Fruit fly (Drosophila melanogaster) whole organism, embryonic: ENCODE measurements around the gene Cp190.

Experiments used
- Antp ChIP-seq: fragments of 200-800 bp; sonication (Bioruptor generic); optimal IDR thresholded peaks from 3 replicates; lab custom pipeline; 2016; ENCODE audit warnings: missing biosample characterization, missing genetic modification characterization
- Awh ChIP-seq: fragments of 200-800 bp; sonication (Bioruptor generic); IDR thresholded peaks from 2 replicates; pipeline ENCODE4, ENCODE4 v1.3.6; 2022; ENCODE audit warnings: missing biosample characterization, missing genetic modification characterization
- CG12942 ChIP-seq: fragments of 200-800 bp; sonication (Bioruptor generic); optimal IDR thresholded peaks from 3 replicates; lab custom pipeline; 2016; ENCODE audit warnings: missing biosample characterization, missing genetic modification characterization
- CG13296 ChIP-seq: fragments of 200-800 bp; sonication (Bioruptor generic); optimal IDR thresholded peaks from 3 replicates; lab custom pipeline; 2018; ENCODE audit warnings: missing biosample characterization, mild to moderate bottlenecking, missing genetic modification characterization
- CG13894 ChIP-seq: fragments of 200-800 bp; sonication (Bioruptor generic); optimal IDR thresholded peaks from 3 replicates; lab custom pipeline; 2018; ENCODE audit warnings: missing biosample characterization, mild to moderate bottlenecking, missing genetic modification characterization, moderate library complexity
- CG14860 ChIP-seq: fragments of 200-800 bp; sonication (Bioruptor generic); IDR thresholded peaks from 3 replicates; pipeline ENCODE4 v1.3.6; 2022; ENCODE audit warnings: missing biosample characterization, missing genetic modification characterization; ENCODE audit not compliant: partially characterized antibody
- CG15479 ChIP-seq: fragments of 200-800 bp; sonication (Bioruptor generic); optimal IDR thresholded peaks from 3 replicates; lab custom pipeline; 2019; ENCODE audit warnings: missing biosample characterization, mild to moderate bottlenecking, missing genetic modification characterization, moderate library complexity
- CG16779 ChIP-seq: fragments of 200-800 bp; sonication (Bioruptor generic); IDR thresholded peaks from 2 replicates; pipeline ENCODE4 v1.3.6; 2022; ENCODE audit warnings: missing biosample characterization, missing genetic modification characterization
- CG18011 ChIP-seq: fragments of 200-800 bp; sonication (Bioruptor generic); optimal IDR thresholded peaks from 2 replicates; lab custom pipeline; 2017; ENCODE audit warnings: missing biosample characterization, missing genetic modification characterization, mild to moderate bottlenecking, moderate library complexity, missing genotype
- CG2116 ChIP-seq: fragments of 200-800 bp; sonication (Bioruptor generic); optimal IDR thresholded peaks from 3 replicates; lab custom pipeline; 2018; ENCODE audit warnings: missing biosample characterization, mild to moderate bottlenecking, missing genetic modification characterization
- CG31224 ChIP-seq: fragments of 200-800 bp; sonication (Bioruptor generic); IDR thresholded peaks from 2 replicates; pipeline ENCODE4 v1.3.6; 2022; ENCODE audit warnings: missing biosample characterization, missing genetic modification characterization
- CG33213 ChIP-seq: fragments of 200-800 bp; sonication (Bioruptor generic); optimal IDR thresholded peaks from 3 replicates; lab custom pipeline; 2016; ENCODE audit warnings: missing biosample characterization, missing genetic modification characterization
- CG3847 ChIP-seq: fragments of 200-800 bp; sonication (Bioruptor generic); IDR thresholded peaks from 2 replicates; pipeline ENCODE4 v1.3.6; 2022; ENCODE audit warnings: missing biosample characterization, missing genetic modification characterization
- CG4617 ChIP-seq: fragments of 200-800 bp; sonication (Bioruptor generic); optimal IDR thresholded peaks from 3 replicates; lab custom pipeline; 2016; ENCODE audit warnings: missing biosample characterization, missing genetic modification characterization, borderline replicate concordance
- CG4730 ChIP-seq: fragments of 200-800 bp; sonication (Bioruptor generic); IDR thresholded peaks from 2 replicates; pipeline ENCODE4 v1.3.6; 2022; ENCODE audit warnings: missing biosample characterization, missing genetic modification characterization
- CG6254 ChIP-seq: fragments of 200-800 bp; sonication (Bioruptor generic); optimal IDR thresholded peaks from 3 replicates; lab custom pipeline; 2017; ENCODE audit warnings: mild to moderate bottlenecking, missing biosample characterization, missing genetic modification reagents, missing genetic modification characterization
- CG7372 ChIP-seq: fragments of 200-800 bp; sonication (Bioruptor generic); IDR thresholded peaks from 2 replicates; pipeline ENCODE4 v1.3.6; 2022; ENCODE audit warnings: missing biosample characterization, missing genetic modification characterization
- CG8089 ChIP-seq: fragments of 200-800 bp; sonication (Bioruptor generic); optimal IDR thresholded peaks from 3 replicates; lab custom pipeline; 2016; ENCODE audit warnings: missing biosample characterization, missing genetic modification characterization
- CG8388 ChIP-seq: fragments of 200-800 bp; sonication (Bioruptor generic); optimal IDR thresholded peaks from 2 replicates; lab custom pipeline; 2019; ENCODE audit warnings: missing biosample characterization, mild to moderate bottlenecking, missing genetic modification characterization, moderate library complexity
- CG9727 ChIP-seq: fragments of 200-800 bp; sonication (Bioruptor generic); optimal IDR thresholded peaks from 3 replicates; lab custom pipeline; 2017; ENCODE audit warnings: missing biosample characterization, mild to moderate bottlenecking, missing genetic modification characterization
- Deaf1 ChIP-seq: fragments of 200-800 bp; optimal IDR thresholded peaks from 3 replicates; lab custom pipeline; 2019; ENCODE audit warnings: missing biosample characterization, mild to moderate bottlenecking, missing genetic modification characterization, moderate library complexity
- Fer3 ChIP-seq: fragments of 200-800 bp; sonication (Bioruptor generic); optimal IDR thresholded peaks from 2 replicates; lab custom pipeline; 2018; ENCODE audit warnings: missing biosample characterization, mild to moderate bottlenecking, missing genetic modification characterization, moderate library complexity
- GATAe ChIP-seq: fragments of 200-800 bp; sonication (Bioruptor generic); conservative IDR thresholded peaks from 2 replicates; pipeline ENCODE4 v1.3.6; 2022; ENCODE audit warnings: missing biosample characterization, missing genetic modification characterization
- HLH4C ChIP-seq: fragments of 200-800 bp; sonication (Bioruptor generic); IDR thresholded peaks from 3 replicates; pipeline ENCODE4 v1.3.6; 2022; ENCODE audit warnings: missing biosample characterization, missing genetic modification characterization; ENCODE audit not compliant: partially characterized antibody
- Hr3 ChIP-seq: fragments of 200-800 bp; sonication (Bioruptor generic); optimal IDR thresholded peaks from 3 replicates; lab custom pipeline; 2016; ENCODE audit warnings: missing biosample characterization, missing genetic modification characterization
- Ptx1 ChIP-seq: fragments of 200-800 bp; sonication (Bioruptor generic); IDR thresholded peaks from 2 replicates; pipeline ENCODE4 v1.3.6; 2022; ENCODE audit warnings: missing biosample characterization, missing genetic modification characterization
- TFAM ChIP-seq: fragments of 200-800 bp; sonication (Bioruptor generic); optimal IDR thresholded peaks from 2 replicates; lab custom pipeline; 2017; ENCODE audit warnings: missing biosample characterization, missing genetic modification characterization, inconsistent platforms
- bab2 ChIP-seq: fragments of 200-800 bp; sonication (Bioruptor generic); optimal IDR thresholded peaks from 2 replicates; lab custom pipeline; 2016; ENCODE audit warnings: missing biosample characterization, missing genetic modification characterization
- bigmax ChIP-seq: fragments of 200-800 bp; sonication (Bioruptor generic); optimal IDR thresholded peaks from 2 replicates; lab custom pipeline; 2018; ENCODE audit warnings: missing biosample characterization, mild to moderate bottlenecking, missing genetic modification characterization
- dimm ChIP-seq: fragments of 200-800 bp; sonication (Bioruptor generic); IDR thresholded peaks from 2 replicates; pipeline ENCODE4 v1.3.6; 2022; ENCODE audit warnings: missing biosample characterization, missing genetic modification characterization
- eve ChIP-seq, 2 experiments: fragments of >200 bp; optimal IDR thresholded peaks; 2 replicates each; lab custom pipeline; 2017; ENCODE audit warnings: missing biosample characterization in 2 of 2, missing genetic modification characterization in 2 of 2
- gce ChIP-seq: fragments of 200-800 bp; sonication (Bioruptor generic); IDR thresholded peaks from 3 replicates; pipeline ENCODE4 v1.3.6; 2022; ENCODE audit warnings: missing biosample characterization, missing genetic modification characterization
- gcm ChIP-seq: fragments of 200-800 bp; sonication (Bioruptor generic); optimal IDR thresholded peaks from 2 replicates; lab custom pipeline; 2019; ENCODE audit warnings: missing biosample characterization, mild to moderate bottlenecking, missing genetic modification characterization, moderate library complexity
- grau ChIP-seq: fragments of 200-800 bp; optimal IDR thresholded peaks from 3 replicates; lab custom pipeline; 2019; ENCODE audit warnings: missing biosample characterization, mild to moderate bottlenecking, missing genetic modification characterization, moderate library complexity
- lmd ChIP-seq: fragments of 200-800 bp; sonication (Bioruptor generic); IDR thresholded peaks from 2 replicates; pipeline ENCODE4 v1.3.6; 2022; ENCODE audit warnings: missing biosample characterization, missing genetic modification characterization
- maf-S ChIP-seq: fragments of 200-800 bp; sonication (Bioruptor generic); optimal IDR thresholded peaks from 2 replicates; lab custom pipeline; 2016; ENCODE audit warnings: missing biosample characterization, missing genetic modification characterization
- mld ChIP-seq: fragments of 200-800 bp; sonication (Bioruptor generic); IDR thresholded peaks from 3 replicates; pipeline ENCODE4 v1.3.6; 2022; ENCODE audit warnings: missing biosample characterization, missing genetic modification characterization; ENCODE audit not compliant: partially characterized antibody
- oc ChIP-seq: fragments of 200-800 bp; sonication (Bioruptor generic); optimal IDR thresholded peaks from 2 replicates; lab custom pipeline; 2018; ENCODE audit warnings: missing biosample characterization, mild to moderate bottlenecking, missing genetic modification characterization, moderate library complexity
- onecut ChIP-seq: fragments of 200-800 bp; sonication (Bioruptor generic); IDR thresholded peaks from 2 replicates; pipeline ENCODE4 v1.3.6; 2022; ENCODE audit warnings: missing biosample characterization, missing genetic modification characterization
- peb ChIP-seq: fragments of 200-800 bp; sonication (Bioruptor generic); IDR thresholded peaks from 2 replicates; pipeline ENCODE4 v1.3.6; 2022; ENCODE audit warnings: missing biosample characterization, missing genetic modification characterization
- pnt ChIP-seq: fragments of 200-800 bp; sonication (Bioruptor generic); optimal IDR thresholded peaks from 3 replicates; lab custom pipeline; 2016; ENCODE audit warnings: missing biosample characterization, missing genetic modification characterization
- repo ChIP-seq: fragments of 200-800 bp; sonication (Bioruptor generic); optimal IDR thresholded peaks from 2 replicates; lab custom pipeline; 2016; ENCODE audit warnings: missing biosample characterization, missing genetic modification characterization
- run ChIP-seq: fragments of 200-800 bp; sonication (Bioruptor generic); optimal IDR thresholded peaks from 3 replicates; lab custom pipeline; 2018; ENCODE audit warnings: missing biosample characterization, mild to moderate bottlenecking, missing genetic modification characterization
- sens-2 ChIP-seq: fragments of 200-800 bp; sonication (Bioruptor generic); IDR thresholded peaks from 2 replicates; pipeline ENCODE4 v1.3.6; 2022; ENCODE audit warnings: missing biosample characterization, missing genetic modification characterization
- sqz ChIP-seq: fragments of 200-800 bp; sonication (Bioruptor generic); optimal IDR thresholded peaks from 3 replicates; lab custom pipeline; 2018; ENCODE audit warnings: missing biosample characterization, mild to moderate bottlenecking, missing genetic modification characterization
- ttk ChIP-seq: fragments of 200-800 bp; sonication (Bioruptor generic); IDR thresholded peaks from 2 replicates; pipeline ENCODE4 v2.1.2; 2022; ENCODE audit warnings: missing biosample characterization, missing genetic modification characterization
- tx ChIP-seq: fragments of 200-800 bp; sonication (Bioruptor generic); optimal IDR thresholded peaks from 2 replicates; lab custom pipeline; 2016; ENCODE audit warnings: missing biosample characterization, missing genetic modification characterization
- vfl ChIP-seq: fragments of 200-800 bp; sonication (Bioruptor generic); optimal IDR thresholded peaks from 2 replicates; lab custom pipeline; 2016; ENCODE audit warnings: missing biosample characterization, missing genetic modification characterization
- z ChIP-seq: fragments of 200-800 bp; sonication (Bioruptor generic); IDR thresholded peaks from 3 replicates; pipeline ENCODE4 v1.3.6; 2022; ENCODE audit warnings: missing biosample characterization, missing genetic modification characterization
- zen2 ChIP-seq: fragments of 200-800 bp; sonication (Bioruptor generic); IDR thresholded peaks from 3 replicates; pipeline ENCODE4 v1.3.6; 2022; ENCODE audit warnings: missing biosample characterization, missing genetic modification characterization; ENCODE audit not compliant: partially characterized antibody
- zfh2 ChIP-seq: fragments of 200-800 bp; sonication (Bioruptor generic); optimal IDR thresholded peaks from 2 replicates; lab custom pipeline; 2016; ENCODE audit warnings: missing biosample characterization, missing genetic modification characterization

Cp190 gene

DNA sequence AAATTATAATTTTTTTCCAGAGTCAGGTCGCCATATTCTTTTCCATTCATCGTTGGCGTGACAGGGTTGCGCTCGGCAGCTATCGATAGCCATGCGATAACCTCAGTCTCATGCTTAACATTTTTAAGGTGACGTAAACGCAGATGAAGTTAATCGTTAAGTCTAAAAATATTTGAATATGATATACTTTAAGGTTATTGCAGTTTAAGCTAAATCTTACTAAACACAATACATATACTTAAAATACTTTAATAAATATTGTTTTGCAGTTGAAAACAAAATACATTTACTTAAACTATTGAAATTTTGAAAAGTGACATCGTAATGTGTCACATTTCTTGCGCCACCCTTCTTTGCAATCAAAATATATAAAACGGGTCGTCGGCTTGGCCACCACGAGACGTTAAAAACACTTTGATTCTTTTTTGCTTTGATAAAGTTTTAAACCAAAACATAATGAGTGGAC, at the start of gene Cp190, which contains the start of gene CG4338 (continued):
- TF ChIP-seq sqz (GFP tag; lab: Kevin White, UChicago) (peak; percentile 99), CG31224 (GFP tag; lab: Robert Waterston, UW) (peak; percentile 94), Ptx1 (GFP tag; lab: Robert Waterston, UW) (peak; percentile 98), pnt (peak; percentile 83), Hr3 (GFP tag; lab: Kevin White, UChicago) (peak; percentile 98), CG18011 (GFP tag; lab: Kevin White, UChicago) (peak; percentile 88), CG9727 (GFP tag; lab: Kevin White, UChicago) (peak; percentile 99), gce (GFP tag; lab: Robert Waterston, UW) (peak; percentile 94), tx (GFP tag; lab: Kevin White, UChicago) (peak; percentile 89), CG16779 (GFP tag; lab: Robert Waterston, UW) (peak; percentile 88), zfh2 (peak; percentile 92), CG4730 (no peak; the same call in none of the 2 replicates), Awh (peak; percentile 94), CG12942 (peak; percentile 97), peb (GFP tag; lab: Robert Waterston, UW) (peak; percentile 93), eve (GFP tag; optimal IDR thresholded peaks at IDR 0.05; lab: Kevin White, UChicago) (peak in 1 of 2 experiments; percentile 61), zen2 (no peak; the same call in 2 of the 3 replicates), bigmax (GFP tag; lab: Kevin White, UChicago) (peak; percentile 72), CG7372 (GFP tag; lab: Robert Waterston, UW) (peak; percentile 98), gcm (peak; percentile 99), vfl (peak; percentile 96), CG15479 (GFP tag; lab: Kevin White, UChicago) (peak; percentile 81), CG13894 (peak; percentile 98), GATAe (GFP tag; lab: Robert Waterston, UW) (peak; percentile 80), Antp (GFP tag; lab: Kevin White, UChicago) (peak; percentile 81), Deaf1 (tag; lab: Kevin White, UChicago) (peak; percentile 88), CG2116 (peak; percentile 99), CG4617 (GFP tag; lab: Kevin White, UChicago) (peak; percentile 98), lmd (GFP tag; lab: Robert Waterston, UW) (peak; percentile 98), sens-2 (GFP tag; lab: Robert Waterston, UW) (peak; percentile 94), run (tag; lab: Kevin White, UChicago) (peak; percentile 96), oc (tag; lab: Kevin White, UChicago) (peak; percentile 98), CG14860 (peak; percentile 61), dimm (GFP tag; lab: Robert Waterston, UW) (peak; percentile 88), CG3847 (GFP tag; lab: Robert Waterston, UW) (peak; percentile 98), bab2 (GFP tag; lab: Kevin White, UChicago) (peak; percentile 93), onecut (GFP tag; lab: Robert Waterston, UW) (peak; percentile 93), CG6254 (peak; percentile 93), TFAM (GFP tag; lab: Kevin White, UChicago) (peak; percentile 86), HLH4C (GFP tag; lab: Robert Waterston, UW) (peak; percentile 74), CG8089 (GFP tag; lab: Kevin White, UChicago) (peak; percentile 83), CG33213 (peak; percentile 85), repo (GFP tag; lab: Kevin White, UChicago) (peak; percentile 66), mld (peak; percentile 45; the same call in 1 of the 3 replicates), z (GFP tag; lab: Robert Waterston, UW) (peak; percentile 64; the same call in 1 of the 3 replicates), Fer3 (tag; lab: Kevin White, UChicago) (peak; percentile 99), CG13296 (GFP tag; lab: Kevin White, UChicago) (peak; percentile 99), CG8388 (peak; percentile 98), maf-S (GFP tag; lab: Kevin White, UChicago) (peak; percentile 83), ttk (GFP tag; lab: Robert Waterston, UW) (peak; percentile 96), grau (peak; percentile 98)
